Fruit fly (Drosophila melanogaster) whole organism, embryonic: ENCODE results near the gene mxc.

ENCODE experiments used
- Abd-B ChIP-seq: fragments of 200-800 bp; sonication (Bioruptor generic); optimal IDR thresholded peaks from 2 replicates; lab custom pipeline; 2018; ENCODE audit warnings: missing biosample characterization, mild to moderate bottlenecking, missing genetic modification characterization, moderate library complexity
- BEAF-32 ChIP-seq: fragments of 200-800 bp; sonication (Bioruptor generic); optimal IDR thresholded peaks from 3 replicates; lab custom pipeline; 2017; ENCODE audit warnings: missing biosample characterization, missing genetic modification characterization, mild to moderate bottlenecking, moderate library complexity, missing genetic modification reagents
- CG11093 ChIP-seq: fragments of 200-800 bp; sonication (Bioruptor generic); IDR thresholded peaks from 3 replicates; pipeline ENCODE4 v1.3.6; 2022; ENCODE audit warnings: missing biosample characterization, missing genetic modification characterization
- CG12104 ChIP-seq: fragments of 200-800 bp; sonication (Bioruptor generic); optimal IDR thresholded peaks from 3 replicates; lab custom pipeline; 2016; ENCODE audit warnings: missing biosample characterization, missing genetic modification characterization
- CG15479 ChIP-seq: fragments of 200-800 bp; sonication (Bioruptor generic); optimal IDR thresholded peaks from 3 replicates; lab custom pipeline; 2019; ENCODE audit warnings: missing biosample characterization, mild to moderate bottlenecking, missing genetic modification characterization, moderate library complexity
- CG16863 ChIP-seq: fragments of 200-800 bp; sonication (Bioruptor generic); optimal IDR thresholded peaks from 3 replicates; lab custom pipeline; 2016; ENCODE audit warnings: missing biosample characterization, missing genetic modification characterization
- CG17385 ChIP-seq: fragments of 200-800 bp; sonication (Bioruptor generic); optimal IDR thresholded peaks from 3 replicates; lab custom pipeline; 2018; ENCODE audit warnings: missing biosample characterization, mild to moderate bottlenecking, missing genetic modification characterization
- CG2129 ChIP-seq: fragments of 200-800 bp; sonication (Bioruptor generic); IDR thresholded peaks from 2 replicates; pipeline ENCODE4 v1.3.6; 2022; ENCODE audit warnings: missing biosample characterization, missing genetic modification characterization; ENCODE audit not compliant: partially characterized antibody
- CG34224 ChIP-seq: fragments of 200-800 bp; sonication (Bioruptor generic); IDR thresholded peaks from 3 replicates; pipeline ENCODE4 v1.3.6; 2022; ENCODE audit warnings: missing biosample characterization, missing genetic modification characterization; ENCODE audit not compliant: partially characterized antibody
- CG6272 ChIP-seq: fragments of 200-800 bp; sonication (Bioruptor generic); IDR thresholded peaks from 2 replicates; pipeline ENCODE4 v1.3.6; 2022; ENCODE audit warnings: missing biosample characterization, missing genetic modification characterization
- CG7928 ChIP-seq: fragments of 200-800 bp; sonication (Bioruptor generic); optimal IDR thresholded peaks from 2 replicates; lab custom pipeline; 2017; ENCODE audit warnings: missing biosample characterization, mild to moderate bottlenecking, missing genetic modification characterization
- CG7963 ChIP-seq: fragments of 200-800 bp; sonication (Bioruptor generic); IDR thresholded peaks from 3 replicates; pipeline ENCODE4 v1.3.6; 2022; ENCODE audit warnings: missing biosample characterization, missing genetic modification characterization; ENCODE audit not compliant: partially characterized antibody
- CG8765 ChIP-seq: fragments of 200-800 bp; sonication (Bioruptor generic); IDR thresholded peaks from 2 replicates; pipeline ENCODE4 v1.3.6; 2022; ENCODE audit warnings: missing biosample characterization, missing genetic modification characterization
- CG9215 ChIP-seq: fragments of 200-800 bp; sonication (Bioruptor generic); IDR thresholded peaks from 2 replicates; pipeline ENCODE4 v1.3.6; 2022; ENCODE audit warnings: missing biosample characterization, missing genetic modification characterization
- Dek ChIP-seq: fragments of 200-800 bp; sonication (Bioruptor generic); optimal IDR thresholded peaks from 3 replicates; lab custom pipeline; 2019; ENCODE audit warnings: missing biosample characterization, mild to moderate bottlenecking, missing genetic modification characterization, moderate library complexity
- Doc3 ChIP-seq: fragments of 200-800 bp; sonication (Bioruptor generic); IDR thresholded peaks from 3 replicates; pipeline ENCODE4 v1.3.6; 2022; ENCODE audit warnings: missing biosample characterization, missing genetic modification characterization; ENCODE audit not compliant: partially characterized antibody
- E2f1 ChIP-seq: fragments of 200-800 bp; sonication (Bioruptor generic); IDR thresholded peaks from 2 replicates; pipeline ENCODE4 v1.3.6; 2022; ENCODE audit warnings: missing biosample characterization, missing genetic modification characterization
- ERR ChIP-seq: fragments of 200-800 bp; sonication (Bioruptor generic); optimal IDR thresholded peaks from 2 replicates; lab custom pipeline; 2016; ENCODE audit warnings: missing biosample characterization, missing genetic modification characterization
- HLH54F ChIP-seq: fragments of 200-800 bp; sonication (Bioruptor generic); optimal IDR thresholded peaks from 3 replicates; lab custom pipeline; 2016; ENCODE audit warnings: missing biosample characterization, missing genetic modification characterization
- Hand ChIP-seq: fragments of 200-800 bp; sonication (Bioruptor generic); optimal IDR thresholded peaks from 2 replicates; lab custom pipeline; 2017; ENCODE audit warnings: mild to moderate bottlenecking, missing biosample characterization, missing genetic modification reagents, missing genetic modification characterization
- HmgZ ChIP-seq: fragments of 200-800 bp; sonication (Bioruptor generic); optimal IDR thresholded peaks from 2 replicates; lab custom pipeline; 2018; ENCODE audit warnings: missing biosample characterization, mild to moderate bottlenecking, missing genetic modification characterization
- Hr78 ChIP-seq, 2 experiments: fragments of 200-800 bp in 1 of 2; fragments of >200 bp in 1 of 2; sonication (Bioruptor generic) in 1 of 2; optimal IDR thresholded peaks; 2 replicates each; lab custom pipeline; 2017 to 2019; ENCODE audit warnings: missing biosample characterization in 2 of 2, missing genetic modification characterization in 2 of 2, mild to moderate bottlenecking in 1 of 2, moderate library complexity in 1 of 2
- Med ChIP-seq: fragments of 200-800 bp; sonication (Bioruptor generic); peaks from one replicate; lab custom pipeline; 2016; ENCODE audit warnings: missing biosample characterization, missing genetic modification characterization, mild to moderate bottlenecking, inconsistent platforms, moderate library complexity
- Meics ChIP-seq: fragments of 200-800 bp; sonication (Bioruptor generic); optimal IDR thresholded peaks from 2 replicates; lab custom pipeline; 2017; ENCODE audit warnings: missing biosample characterization, mild to moderate bottlenecking, missing genetic modification characterization
- Opbp ChIP-seq: fragments of 200-800 bp; sonication (Bioruptor generic); IDR thresholded peaks from 3 replicates; pipeline ENCODE4 v1.3.6; 2022; ENCODE audit warnings: missing biosample characterization, missing genetic modification characterization; ENCODE audit not compliant: partially characterized antibody
- PHDP ChIP-seq: fragments of 200-800 bp; sonication (Bioruptor generic); optimal IDR thresholded peaks from 3 replicates; lab custom pipeline; 2018; ENCODE audit warnings: missing biosample characterization, mild to moderate bottlenecking, missing genetic modification characterization, moderate library complexity
- Scr ChIP-seq: fragments of 200-800 bp; sonication (Bioruptor generic); IDR thresholded peaks from 2 replicates; pipeline ENCODE4 v1.3.6; 2022; ENCODE audit warnings: missing biosample characterization, missing genetic modification characterization; ENCODE audit not compliant: partially characterized antibody
- Sox100B ChIP-seq: fragments of 200-800 bp; sonication (Bioruptor generic); optimal IDR thresholded peaks from 3 replicates; lab custom pipeline; 2018; ENCODE audit warnings: missing biosample characterization, mild to moderate bottlenecking, missing genetic modification characterization
- Xbp1 ChIP-seq: fragments of 200-800 bp; sonication (Bioruptor generic); optimal IDR thresholded peaks from 3 replicates; lab custom pipeline; 2016; ENCODE audit warnings: missing biosample characterization, mild to moderate bottlenecking, missing genetic modification characterization
- al ChIP-seq: fragments of 200-800 bp; sonication (Bioruptor generic); IDR thresholded peaks from 2 replicates; pipeline ENCODE4 v1.3.6; 2022; ENCODE audit warnings: missing biosample characterization, missing genetic modification characterization
- bbx ChIP-seq: fragments of 200-800 bp; sonication (Bioruptor generic); IDR thresholded peaks from 2 replicates; pipeline ENCODE4 v1.3.6; 2022; ENCODE audit warnings: missing biosample characterization, missing genetic modification characterization; ENCODE audit not compliant: partially characterized antibody
- btn ChIP-seq: fragments of 200-800 bp; sonication (Bioruptor generic); optimal IDR thresholded peaks from 2 replicates; lab custom pipeline; 2016; ENCODE audit warnings: missing biosample characterization, missing genetic modification characterization
- cas ChIP-seq: fragments of 200-800 bp; sonication (Bioruptor generic); IDR thresholded peaks from 2 replicates; pipeline ENCODE4 v1.3.6; 2022; ENCODE audit warnings: missing biosample characterization, missing genetic modification characterization
- chm ChIP-seq: fragments of 200-800 bp; sonication (Bioruptor generic); IDR thresholded peaks from 2 replicates; pipeline ENCODE4 v1.3.6; 2022; ENCODE audit warnings: missing biosample characterization, missing genetic modification characterization
- crc ChIP-seq: fragments of 200-800 bp; sonication (Bioruptor generic); optimal IDR thresholded peaks from 2 replicates; lab custom pipeline; 2016; ENCODE audit warnings: missing biosample characterization, missing genetic modification characterization
- cwo ChIP-seq: fragments of 200-800 bp; sonication (Bioruptor generic); optimal IDR thresholded peaks from 3 replicates; lab custom pipeline; 2017; ENCODE audit warnings: missing biosample characterization, missing genetic modification characterization, mild to moderate bottlenecking, moderate library complexity, missing genetic modification reagents
- da ChIP-seq: fragments of 200-800 bp; sonication (Bioruptor generic); optimal IDR thresholded peaks from 2 replicates; lab custom pipeline; 2016; ENCODE audit warnings: missing biosample characterization, missing genetic modification characterization
- dm ChIP-seq: fragments of 200-800 bp; sonication (Bioruptor generic); optimal IDR thresholded peaks from 3 replicates; lab custom pipeline; 2016; ENCODE audit warnings: missing biosample characterization, missing genetic modification characterization
- ems ChIP-seq: fragments of 200-800 bp; sonication (Bioruptor generic); optimal IDR thresholded peaks from 3 replicates; lab custom pipeline; 2016; ENCODE audit warnings: missing biosample characterization, missing genetic modification characterization
- fd102C ChIP-seq: fragments of 200-800 bp; sonication (Bioruptor generic); optimal IDR thresholded peaks from 2 replicates; lab custom pipeline; 2018; ENCODE audit warnings: missing biosample characterization, mild to moderate bottlenecking, missing genetic modification characterization, moderate library complexity
- her ChIP-seq: fragments of 200-800 bp; sonication (Bioruptor generic); optimal IDR thresholded peaks from 2 replicates; lab custom pipeline; 2016; ENCODE audit warnings: missing biosample characterization, missing genetic modification characterization
- inv ChIP-seq: fragments of 200-800 bp; sonication (Bioruptor generic); IDR thresholded peaks from 2 replicates; pipeline ENCODE4 v1.3.6; 2022; ENCODE audit warnings: missing biosample characterization, missing genetic modification characterization; ENCODE audit not compliant: partially characterized antibody
- lilli ChIP-seq: fragments of 200-800 bp; sonication (Bioruptor generic); optimal IDR thresholded peaks from 3 replicates; lab custom pipeline; 2016; ENCODE audit warnings: missing biosample characterization, missing genetic modification characterization
- mam ChIP-seq: fragments of 200-800 bp; sonication (Bioruptor generic); optimal IDR thresholded peaks from 3 replicates; lab custom pipeline; 2016; ENCODE audit warnings: missing biosample characterization, missing genetic modification characterization
- pzg ChIP-seq: fragments of 200-800 bp; sonication (Bioruptor generic); optimal IDR thresholded peaks from 3 replicates; lab custom pipeline; 2018; ENCODE audit warnings: missing biosample characterization, mild to moderate bottlenecking, missing genetic modification characterization, moderate library complexity
- salm ChIP-seq: fragments of 200-800 bp; sonication (Bioruptor generic); optimal IDR thresholded peaks from 2 replicates; lab custom pipeline; 2018; ENCODE audit warnings: missing biosample characterization, mild to moderate bottlenecking, missing genetic modification characterization
- sisA ChIP-seq: fragments of 200-800 bp; sonication (Bioruptor generic); IDR thresholded peaks from 2 replicates; pipeline ENCODE4 v1.3.6; 2022; ENCODE audit warnings: missing biosample characterization, missing genetic modification characterization
- slp2 ChIP-seq: fragments of 200-800 bp; sonication (Bioruptor generic); optimal IDR thresholded peaks from 2 replicates; lab custom pipeline; 2016; ENCODE audit warnings: missing biosample characterization, missing genetic modification characterization
- sr ChIP-seq: fragments of 200-800 bp; sonication (Bioruptor generic); IDR thresholded peaks from 3 replicates; pipeline ENCODE4 v1.3.6; 2022; ENCODE audit warnings: missing biosample characterization, missing genetic modification characterization
- trem ChIP-seq: fragments of 200-800 bp; optimal IDR thresholded peaks from 3 replicates; lab custom pipeline; 2019; ENCODE audit warnings: missing biosample characterization, mild to moderate bottlenecking, missing genetic modification characterization, moderate library complexity
- twi ChIP-seq: fragments of 200-800 bp; optimal IDR thresholded peaks from 2 replicates; lab custom pipeline; 2019; ENCODE audit warnings: missing biosample characterization, mild to moderate bottlenecking, missing genetic modification characterization, moderate library complexity

The mxc gene

DNA sequence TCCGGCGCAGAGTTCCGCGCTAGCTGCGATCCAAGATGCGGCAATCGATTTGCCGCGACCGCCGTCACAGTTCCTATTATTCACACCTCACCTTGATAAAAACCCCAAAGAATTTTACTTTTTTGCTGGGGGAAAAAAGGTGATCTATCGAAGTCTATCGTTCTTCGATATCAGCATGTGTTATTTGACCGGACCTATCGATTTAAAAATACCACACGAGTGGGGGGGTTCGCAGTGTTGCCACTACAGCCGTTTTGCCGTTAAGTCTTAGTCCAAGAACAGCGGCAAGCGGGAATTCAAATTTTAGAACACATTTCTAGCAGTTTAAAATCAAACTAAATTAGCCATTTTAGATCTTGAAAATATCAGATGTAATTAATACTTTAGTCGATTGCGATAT lies 11.1 kb downstream of the mxc start, which contains the start of gene CG12121 (continued):
- no peak for TF ChIP-seq CG17385 (GFP tag; lab: Kevin White, UChicago)
- TF ChIP-seq sisA (GFP tag; lab: Robert Waterston, UW): no peak
- TF ChIP-seq CG16863 (GFP tag; lab: Kevin White, UChicago): no peak
- TF ChIP-seq btn (GFP tag; lab: Kevin White, UChicago): no peak
- no peak for TF ChIP-seq CG7928 (GFP tag; lab: Kevin White, UChicago)
- TF ChIP-seq Abd-B (GFP tag; lab: Kevin White, UChicago): peak; percentile 18
- no peak for TF ChIP-seq Meics (GFP tag; lab: Kevin White, UChicago)
- TF ChIP-seq pzg (GFP tag; lab: Kevin White, UChicago): peak; percentile 84
- TF ChIP-seq E2f1 (GFP tag; lab: Robert Waterston, UW): no peak
- no peak for TF ChIP-seq CG12104 (GFP tag; lab: Kevin White, UChicago)
- peak; percentile 71; the same call in 2 of the 3 replicates for TF ChIP-seq CG34224 (GFP tag; lab: Robert Waterston, UW)
- TF ChIP-seq CG8765 (GFP tag; lab: Robert Waterston, UW): no peak
- no peak for TF ChIP-seq mam (GFP tag; lab: Kevin White, UChicago)
- peak; percentile 65 for TF ChIP-seq Scr (GFP tag; lab: Robert Waterston, UW)
- TF ChIP-seq al (GFP tag; lab: Robert Waterston, UW): no peak
- TF ChIP-seq twi (tag; lab: Kevin White, UChicago): no peak
- TF ChIP-seq Hand (GFP tag; lab: Kevin White, UChicago): no peak
- peak; percentile 66 for TF ChIP-seq BEAF-32 (GFP tag; lab: Kevin White, UChicago)
- TF ChIP-seq dm (GFP tag; lab: Kevin White, UChicago): peak; percentile 11
- no peak for TF ChIP-seq CG11093 (GFP tag; lab: Robert Waterston, UW)
- TF ChIP-seq cwo (GFP tag; lab: Kevin White, UChicago): no peak
- peak; percentile 31 for TF ChIP-seq trem (tag; lab: Kevin White, UChicago)
- no peak for TF ChIP-seq chm
- no peak for TF ChIP-seq lilli (GFP tag; lab: Kevin White, UChicago)
- TF ChIP-seq Xbp1 (GFP tag; lab: Kevin White, UChicago): no peak
- TF ChIP-seq crc (GFP tag; lab: Kevin White, UChicago): no peak
- TF ChIP-seq Doc3 (GFP tag; lab: Robert Waterston, UW): peak; percentile 58
- TF ChIP-seq Med: peak; percentile 67
- no peak for TF ChIP-seq CG6272 (GFP tag; lab: Robert Waterston, UW)
- TF ChIP-seq Opbp (GFP tag; lab: Robert Waterston, UW): peak; percentile 63; the same call in 2 of the 3 replicates
- no peak for TF ChIP-seq CG15479
- no peak for TF ChIP-seq sr (GFP tag; lab: Robert Waterston, UW)
- no peak for TF ChIP-seq fd102C (GFP tag; lab: Kevin White, UChicago)
- peak; percentile 46; the same call in 1 of the 2 replicates for TF ChIP-seq inv (GFP tag; lab: Robert Waterston, UW)
- TF ChIP-seq CG7963: peak; percentile 72
- TF ChIP-seq bbx: peak; percentile 80
- TF ChIP-seq ems (GFP tag; lab: Kevin White, UChicago): no peak
- TF ChIP-seq HLH54F (GFP tag; lab: Kevin White, UChicago): no peak
- peak; percentile 6 for TF ChIP-seq HmgZ
- TF ChIP-seq cas (GFP tag; lab: Robert Waterston, UW): no peak
- no peak for TF ChIP-seq Hr78 (GFP tag; optimal IDR thresholded peaks at IDR 0.05; lab: Kevin White, UChicago)
- TF ChIP-seq Dek: no peak
- TF ChIP-seq da (GFP tag; lab: Kevin White, UChicago): no peak
- TF ChIP-seq PHDP (tag; lab: Kevin White, UChicago): no peak
- TF ChIP-seq Sox100B: no peak
- TF ChIP-seq CG2129 (GFP tag; lab: Robert Waterston, UW): no peak
- TF ChIP-seq CG9215 (GFP tag; lab: Robert Waterston, UW): no peak
- no peak for TF ChIP-seq salm
- no peak for TF ChIP-seq ERR
- TF ChIP-seq her (GFP tag; lab: Kevin White, UChicago): no peak
- TF ChIP-seq slp2 (GFP tag; lab: Kevin White, UChicago): no peak
